Worm (Caenorhabditis elegans) whole organism, late embryonic: ENCODE measurements around the gene lgc-32.

ENCODE experiments used
- K09A11.1 ChIP-seq: sonication (generic microtip); optimal IDR thresholded peaks from 2 replicates; lab custom pipeline; 2017; ENCODE audit warnings: antibody characterized with exemption, mild to moderate bottlenecking, missing genetic modification characterization, missing compliant biosample characterization; ENCODE audit not compliant: insufficient read depth
- Y22D7AL.16 ChIP-seq: sonication (generic microtip); optimal IDR thresholded peaks from 2 replicates; lab custom pipeline; 2016; ENCODE audit warnings: missing genetic modification characterization, missing compliant biosample characterization
- ahr-1 ChIP-seq: sonication (generic microtip); optimal IDR thresholded peaks from 2 replicates; lab custom pipeline; 2016; ENCODE audit warnings: missing genetic modification characterization, missing compliant biosample characterization
- ama-1 ChIP-seq: fragments of 150-350 bp; optimal IDR thresholded peaks from 2 replicates; lab custom pipeline; 2014
- ceh-18 ChIP-seq: sonication (generic microtip); optimal IDR thresholded peaks from 2 replicates; lab custom pipeline; 2016; ENCODE audit warnings: missing genetic modification characterization, missing compliant biosample characterization
- ceh-2 ChIP-seq: sonication (generic microtip); optimal IDR thresholded peaks from 2 replicates; lab custom pipeline; 2016; ENCODE audit warnings: missing genotype, missing genetic modification characterization, missing compliant biosample characterization
- ceh-31 ChIP-seq: sonication (generic microtip); optimal IDR thresholded peaks from 2 replicates; lab custom pipeline; 2016; ENCODE audit warnings: missing genetic modification characterization, missing compliant biosample characterization
- ceh-34 ChIP-seq: sonication (generic microtip); optimal IDR thresholded peaks from 2 replicates; lab custom pipeline; 2016; ENCODE audit warnings: mild to moderate bottlenecking, missing genetic modification characterization, missing compliant biosample characterization
- ceh-45 ChIP-seq: fragments of 200-800 bp; sonication (Bioruptor generic); IDR thresholded peaks from 2 replicates; pipeline ENCODE4 v1.3.6; 2022; ENCODE audit warnings: missing genetic modification reagents, missing genetic modification characterization, missing compliant biosample characterization
- ceh-48 ChIP-seq: sonication (generic microtip); optimal IDR thresholded peaks from 2 replicates; lab custom pipeline; 2016; ENCODE audit warnings: missing genetic modification characterization, inconsistent platforms, missing compliant biosample characterization
- ceh-6 ChIP-seq: fragments of 200-800 bp; sonication (Bioruptor generic); optimal IDR thresholded peaks from 2 replicates; lab custom pipeline; 2018; ENCODE audit warnings: mild to moderate bottlenecking, missing genetic modification characterization, missing compliant biosample characterization
- dmd-4 ChIP-seq: sonication (generic microtip); optimal IDR thresholded peaks from 2 replicates; lab custom pipeline; 2016; ENCODE audit warnings: borderline replicate concordance, missing genetic modification characterization, missing compliant biosample characterization
- elt-4 ChIP-seq: sonication (generic microtip); optimal IDR thresholded peaks from 2 replicates; lab custom pipeline; 2016; ENCODE audit warnings: missing genetic modification characterization, missing compliant biosample characterization
- fkh-10 ChIP-seq: fragments of 150-350 bp; optimal IDR thresholded peaks from 2 replicates; lab custom pipeline; 2014; ENCODE audit warnings: missing biosample characterization, missing genetic modification reagents, missing genetic modification characterization
- gmeb-2 ChIP-seq: sonication (generic microtip); optimal IDR thresholded peaks from 2 replicates; lab custom pipeline; 2016; ENCODE audit warnings: missing genetic modification characterization, inconsistent platforms, missing compliant biosample characterization
- hlh-13 ChIP-seq: fragments of 200-800 bp; sonication (Bioruptor generic); optimal IDR thresholded peaks from 2 replicates; lab custom pipeline; 2018; ENCODE audit warnings: mild to moderate bottlenecking, missing genetic modification characterization, missing compliant biosample characterization
- hlh-15 ChIP-seq: sonication (generic microtip); optimal IDR thresholded peaks from 2 replicates; lab custom pipeline; 2016; ENCODE audit warnings: missing genetic modification characterization, missing compliant biosample characterization
- hlh-30 ChIP-seq: sonication (generic microtip); optimal IDR thresholded peaks from 2 replicates; lab custom pipeline; 2017; ENCODE audit warnings: antibody characterized with exemption, missing genetic modification characterization, missing compliant biosample characterization; ENCODE audit not compliant: insufficient read depth
- hlh-6 ChIP-seq: sonication (generic microtip); optimal IDR thresholded peaks from 2 replicates; lab custom pipeline; 2016; ENCODE audit warnings: missing genotype, missing genetic modification characterization, missing compliant biosample characterization
- hlh-8 ChIP-seq: sonication (generic microtip); optimal IDR thresholded peaks from 2 replicates; lab custom pipeline; 2016; ENCODE audit warnings: missing genotype, missing genetic modification characterization, missing compliant biosample characterization
- lin-11 ChIP-seq: fragments of 200-800 bp; sonication (Bioruptor generic); optimal IDR thresholded peaks from 2 replicates; lab custom pipeline; 2018; ENCODE audit warnings: mild to moderate bottlenecking, missing genetic modification characterization, missing compliant biosample characterization
- mec-3 ChIP-seq: sonication (generic microtip); optimal IDR thresholded peaks from 2 replicates; lab custom pipeline; 2016; ENCODE audit warnings: borderline replicate concordance, missing genetic modification characterization, missing compliant biosample characterization
- nhr-11 ChIP-seq: fragments of 150-350 bp; optimal IDR thresholded peaks from 2 replicates; lab custom pipeline; 2014; ENCODE audit warnings: missing biosample characterization, missing genetic modification characterization
- npax-4 ChIP-seq: sonication (generic microtip); optimal IDR thresholded peaks from 2 replicates; lab custom pipeline; 2016; ENCODE audit warnings: missing genetic modification characterization, missing compliant biosample characterization
- pat-9 ChIP-seq: fragments of 200-800 bp; sonication (Bioruptor generic); optimal IDR thresholded peaks from 2 replicates; lab custom pipeline; 2018; ENCODE audit warnings: mild to moderate bottlenecking, missing genetic modification characterization, moderate library complexity, missing compliant biosample characterization
- pha-2 ChIP-seq: sonication (generic microtip); optimal IDR thresholded peaks from 2 replicates; lab custom pipeline; 2017; ENCODE audit warnings: mild to moderate bottlenecking, missing genetic modification characterization, missing compliant biosample characterization
- pros-1 ChIP-seq: fragments of 150-350 bp; optimal IDR thresholded peaks from 2 replicates; lab custom pipeline; 2014; ENCODE audit warnings: missing biosample characterization, missing genetic modification reagents, missing genetic modification characterization
- sdc-2 ChIP-seq: sonication (generic microtip); optimal IDR thresholded peaks from 2 replicates; lab custom pipeline; 2016; ENCODE audit warnings: missing genotype, missing genetic modification characterization, missing compliant biosample characterization
- sox-4 ChIP-seq: sonication (generic microtip); optimal IDR thresholded peaks from 2 replicates; lab custom pipeline; 2017; ENCODE audit warnings: mild to moderate bottlenecking, missing genetic modification characterization, inconsistent platforms, missing compliant biosample characterization
- tbx-2 ChIP-seq: sonication (generic microtip); optimal IDR thresholded peaks from 2 replicates; lab custom pipeline; 2016; ENCODE audit warnings: missing genetic modification characterization, missing compliant biosample characterization
- ttx-3 ChIP-seq: sonication (generic microtip); optimal IDR thresholded peaks from 2 replicates; lab custom pipeline; 2016; ENCODE audit warnings: missing genetic modification reagents, missing genetic modification characterization, missing compliant biosample characterization
- unc-3 ChIP-seq, 2 experiments: fragments of 200-800 bp in 1 of 2; sonication (Bioruptor generic) in 1 of 2; sonication (generic microtip) in 1 of 2; conservative IDR thresholded peaks in 1 of 2; optimal IDR thresholded peaks in 1 of 2; 2 replicates each; pipeline versions ENCODE4 v1.3.6 to Lab custom; 2016 to 2022; ENCODE audit warnings: missing compliant biosample characterization in 2 of 2, missing genetic modification characterization in 2 of 2, missing genetic modification reagents in 1 of 2
- zip-5 ChIP-seq: sonication (generic microtip); optimal IDR thresholded peaks from 2 replicates; lab custom pipeline; 2016; ENCODE audit warnings: missing genetic modification characterization, missing compliant biosample characterization
- ztf-16 ChIP-seq: sonication (generic microtip); optimal IDR thresholded peaks from 2 replicates; lab custom pipeline; 2017; ENCODE audit warnings: missing genetic modification characterization, missing compliant biosample characterization

lgc-32 gene

DNA sequence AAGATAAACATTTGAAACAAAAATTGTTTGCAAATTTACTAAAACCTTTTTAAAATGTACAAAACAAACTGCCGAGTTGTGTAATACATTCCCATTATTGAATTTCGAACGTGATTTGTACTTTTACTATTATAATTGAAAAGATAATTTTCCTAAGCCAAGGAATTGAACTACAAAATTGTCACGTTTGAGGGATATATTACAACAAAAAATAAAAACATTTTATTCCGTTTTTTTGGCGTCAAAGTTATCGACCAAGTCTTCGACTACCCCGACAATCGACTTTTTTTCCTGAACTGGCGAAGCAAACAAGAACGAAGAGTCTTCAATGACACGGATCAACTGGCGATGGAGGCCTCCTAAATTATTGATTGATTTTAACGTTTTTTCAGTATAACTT lies 9.0 kb downstream of the lgc-32 start, which contains the start of gene T19D7.7:
T19D7.7 (minus strand) TSS at position 101 of the 400 bp plus-strand sequence.
- TF ChIP-seq hlh-13 (GFP tag; lab: Kevin White, UChicago) = no peak
- no peak for TF ChIP-seq ceh-34 (tag; lab: Kevin White, UChicago)
- TF ChIP-seq tbx-2 = no peak
- TF ChIP-seq gmeb-2 (tag; lab: Kevin White, UChicago) = no peak
- no peak for TF ChIP-seq ceh-31
- TF ChIP-seq dmd-4 (tag; lab: Kevin White, UChicago) = no peak
- no peak for TF ChIP-seq pros-1 (tag; lab: Kevin White, UChicago)
- TF ChIP-seq pat-9 (tag; lab: Kevin White, UChicago) = no peak
- TF ChIP-seq ztf-16 = no peak
- TF ChIP-seq ceh-18 = no peak
- TF ChIP-seq ceh-6 = no peak

DNA sequence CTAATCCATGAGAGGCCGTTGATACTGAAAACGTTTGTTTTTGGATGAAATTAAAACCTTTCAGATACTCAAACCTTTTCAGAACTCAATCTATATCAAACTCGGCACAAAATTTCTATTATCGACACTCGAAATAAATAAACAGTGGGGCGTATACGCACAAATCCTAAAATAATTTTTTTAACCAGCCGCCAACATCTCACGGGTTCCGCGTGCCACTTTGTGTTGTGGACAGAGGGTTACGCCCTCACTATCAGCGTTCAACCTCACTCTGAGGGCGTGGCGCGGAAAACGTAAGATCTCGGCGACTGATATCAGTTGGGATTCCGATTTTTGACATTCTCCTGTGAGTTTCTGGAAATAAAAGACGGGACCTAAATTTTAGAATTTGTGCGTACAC lies 9.5 kb downstream of the lgc-32 start:
- TF ChIP-seq pros-1 (tag; lab: Kevin White, UChicago) (no peak), elt-4 (tag; lab: Kevin White, UChicago) (no peak), mec-3 (tag; lab: Kevin White, UChicago) (no peak), Y22D7AL.16 (tag; lab: Kevin White, UChicago) (no peak), lin-11 (tag; lab: Kevin White, UChicago) (no peak), ttx-3 (no peak), sox-4 (no peak), hlh-8 (no peak), tbx-2 (no peak), fkh-10 (GFP tag; lab: Kevin White, UChicago) (no peak), pat-9 (tag; lab: Kevin White, UChicago) (no peak)

DNA sequence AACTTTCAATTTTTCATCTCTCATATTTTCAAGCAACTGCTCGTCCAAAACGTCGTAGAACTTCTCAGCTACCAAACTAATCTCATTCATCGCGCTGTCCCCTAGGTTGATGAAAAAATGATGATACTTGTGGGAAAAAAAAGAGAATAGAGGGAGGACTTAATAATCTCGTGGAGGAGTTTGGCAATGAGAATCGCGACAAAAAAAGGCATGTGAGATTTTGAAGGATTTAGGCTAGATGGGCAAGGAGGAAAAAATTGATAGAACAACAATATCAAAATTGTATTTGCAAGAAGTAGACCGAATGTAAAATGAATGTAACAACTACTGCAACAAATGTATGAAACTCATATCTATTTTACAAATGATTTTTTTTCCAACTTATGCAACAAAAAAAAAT lies 10.8 kb downstream of the lgc-32 start, which contains the start of gene Y9C12A.1:
Y9C12A.1 (minus strand) TSS at position 101 of the 400 bp plus-strand sequence.
- no peak for TF ChIP-seq unc-3 (GFP tag; conservative IDR thresholded peaks at IDR 0.05; lab: Robert Waterston, UW)
- no peak for TF ChIP-seq unc-3 (tag; optimal IDR thresholded peaks at IDR 0.05; lab: Kevin White, UChicago)
- TF ChIP-seq mec-3 (tag; lab: Kevin White, UChicago) = no peak
- no peak for TF ChIP-seq hlh-6 (tag; lab: Kevin White, UChicago)

DNA sequence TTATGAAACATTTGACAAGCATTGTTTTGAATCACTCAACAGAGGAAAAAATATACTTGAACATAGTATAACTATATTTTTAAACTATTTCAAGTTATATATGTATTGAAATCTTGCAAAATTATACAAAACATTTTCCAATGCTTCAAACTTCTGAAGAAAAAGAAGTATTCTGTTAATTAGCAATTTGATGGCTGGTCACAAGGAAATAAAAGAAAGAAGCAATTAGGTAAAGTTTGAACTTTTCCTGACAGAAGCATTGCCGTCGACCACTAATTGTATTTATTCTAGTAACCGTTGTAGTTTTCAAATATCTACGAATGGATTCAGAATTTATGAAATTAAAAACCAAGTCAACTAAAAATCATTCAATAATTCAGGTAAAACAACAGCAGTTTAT lies 16.7 kb downstream of the lgc-32 start:
- no peak for TF ChIP-seq ceh-48 (tag; lab: Kevin White, UChicago)

DNA sequence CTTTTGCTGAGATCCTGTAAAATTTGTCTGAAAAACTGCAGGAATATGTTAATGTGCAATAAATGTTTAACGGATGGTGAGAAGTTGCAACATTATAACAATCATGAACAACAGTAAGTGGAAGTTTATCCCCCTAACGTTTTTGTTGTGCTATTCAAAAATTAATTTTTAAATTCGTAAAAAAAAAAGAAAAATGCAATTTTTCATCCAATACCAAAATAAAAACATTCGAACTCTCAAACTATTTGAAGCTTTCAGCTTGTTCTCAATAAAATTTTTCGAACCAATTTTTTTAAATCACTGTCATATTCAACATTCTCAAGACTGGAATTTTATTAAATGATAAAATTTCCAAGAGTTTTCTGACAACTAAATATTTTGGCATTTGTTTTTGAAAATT lies 19.7 kb downstream of the lgc-32 start, which contains the start of gene ncam-1:
ncam-1 (plus strand) TSS at position 301 of the 400 bp plus-strand sequence.
- TF ChIP-seq pros-1 (tag; lab: Kevin White, UChicago) (no peak), hlh-15 (tag; lab: Kevin White, UChicago) (no peak), tbx-2 (no peak), ceh-2 (no peak), ama-1 (lab: Kevin White, UChicago) (no peak), nhr-11 (no peak), fkh-10 (GFP tag; lab: Kevin White, UChicago) (no peak), ceh-48 (tag; lab: Kevin White, UChicago) (no peak), zip-5 (tag; lab: Kevin White, UChicago) (no peak), npax-4 (no peak), ceh-18 (no peak), ceh-45 (no peak), K09A11.1 (tag; lab: Kevin White, UChicago) (no peak), ahr-1 (tag; lab: Kevin White, UChicago) (no peak)

DNA sequence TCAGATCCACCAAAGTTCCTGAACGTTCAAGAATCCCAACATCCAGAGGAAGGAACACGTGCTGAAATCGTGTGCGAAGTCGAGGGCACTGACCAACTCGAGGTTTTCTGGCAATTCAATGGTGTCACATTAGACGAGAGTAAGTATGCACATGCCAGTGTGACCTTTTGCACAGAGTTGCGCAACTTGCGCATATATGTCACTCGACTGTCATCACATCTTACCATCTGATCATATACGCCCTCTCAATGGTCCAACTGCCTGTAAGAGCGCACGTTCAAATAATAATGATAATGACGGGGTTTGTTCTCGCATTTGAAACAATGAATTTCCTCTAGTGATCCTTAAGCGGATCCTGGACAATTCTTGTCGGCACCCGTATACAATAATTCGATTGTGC lies 24.3 kb downstream of the lgc-32 start:
- no peak for TF ChIP-seq sox-4
- no peak for TF ChIP-seq ceh-45
- peak; percentile 45 for TF ChIP-seq hlh-30 (tag; lab: Kevin White, UChicago)
- no peak for TF ChIP-seq ztf-16
- TF ChIP-seq sdc-2 (tag; lab: Kevin White, UChicago) = no peak
- no peak for TF ChIP-seq pha-2 (tag; lab: Kevin White, UChicago)
